Comparison of ENCODE assay signal across 5 fruit fly cellular contexts in genomic region chr3R:17008018-17008674, dm6.
A peak's percentile ranks its signal among the peaks of the same experiment; 100 is the strongest.
TF ChIP-seq lines count a peak whose summit lies in the region.

TSS of gene CG8907 (plus strand) at chr3R:17008269.

- TF ChIP-seq CTCF in whole organism, embryonic (GFP tag; optimal IDR thresholded peaks at IDR 0.05; lab: Kevin White, UChicago): no peak

TF ChIP-seq in whole organism, adult, 20 proteins besides CTCF, POLR2A, EP300 and RAD21:
- TF ChIP-seq cic (GFP tag; optimal IDR thresholded peaks at IDR 0.05; lab: Kevin White, UChicago) (peak; percentile 20), CG14711 (tag; optimal IDR thresholded peaks at IDR 0.05; lab: Kevin White, UChicago) (no peak), kay (GFP tag; lab: Kevin White, UChicago; ENCODE audit: borderline replicate concordance) (peak; percentile 46)

TF ChIP-seq in whole organism, embryonic, 481 proteins besides CTCF, POLR2A, EP300 and RAD21 (continues in another document):
- no peak for TF ChIP-seq Dref (GFP tag; IDR thresholded peaks at IDR 0.05; lab: Robert Waterston, UW)
- TF ChIP-seq CG7839 (tag; optimal IDR thresholded peaks at IDR 0.05; lab: Kevin White, UChicago): no peak
- peak; percentile 11 for TF ChIP-seq CG18599 (GFP tag; optimal IDR thresholded peaks at IDR 0.05; lab: Kevin White, UChicago)
- no peak for TF ChIP-seq CG33557 (GFP tag; optimal IDR thresholded peaks at IDR 0.05; lab: Kevin White, UChicago)
- TF ChIP-seq CG8478 (optimal IDR thresholded peaks at IDR 0.05; lab: Kevin White, UChicago): no peak
- TF ChIP-seq Hmx (GFP tag; optimal IDR thresholded peaks at IDR 0.05; lab: Kevin White, UChicago): no peak
- no peak for TF ChIP-seq Antp (GFP tag; optimal IDR thresholded peaks at IDR 0.05; lab: Kevin White, UChicago)
- no peak for TF ChIP-seq pum (GFP tag; optimal IDR thresholded peaks at IDR 0.05; lab: Kevin White, UChicago)
- TF ChIP-seq CG7372 (GFP tag; IDR thresholded peaks at IDR 0.05; lab: Robert Waterston, UW): no peak
- TF ChIP-seq pzg (GFP tag; optimal IDR thresholded peaks at IDR 0.05; lab: Kevin White, UChicago): no peak
- no peak for TF ChIP-seq CG2120 (GFP tag; optimal IDR thresholded peaks at IDR 0.05; lab: Kevin White, UChicago)
- TF ChIP-seq eyg (GFP tag; optimal IDR thresholded peaks at IDR 0.05; lab: Kevin White, UChicago): no peak
- no peak for TF ChIP-seq fd3F (GFP tag; optimal IDR thresholded peaks at IDR 0.05; lab: Kevin White, UChicago)
- TF ChIP-seq CG12942 (GFP tag; optimal IDR thresholded peaks at IDR 0.05; lab: Kevin White, UChicago): no peak
- peak; percentile 20 for TF ChIP-seq BtbVII (GFP tag; optimal IDR thresholded peaks at IDR 0.05; lab: Kevin White, UChicago)
- no peak for TF ChIP-seq CG15696 (tag; optimal IDR thresholded peaks at IDR 0.05; lab: Kevin White, UChicago)
- no peak for TF ChIP-seq h (optimal IDR thresholded peaks at IDR 0.05; lab: Kevin White, UChicago)
- no peak for TF ChIP-seq ATbp (GFP tag; optimal IDR thresholded peaks at IDR 0.05; lab: Kevin White, UChicago)
- TF ChIP-seq Ada2b (GFP tag; IDR thresholded peaks at IDR 0.05; lab: Robert Waterston, UW): no peak
- no peak for TF ChIP-seq Dfd (GFP tag; optimal IDR thresholded peaks at IDR 0.05; lab: Kevin White, UChicago)
- no peak for TF ChIP-seq ttk (GFP tag; IDR thresholded peaks at IDR 0.05; lab: Robert Waterston, UW)
- TF ChIP-seq inv (GFP tag; IDR thresholded peaks at IDR 0.05; lab: Robert Waterston, UW; ENCODE audit: partially characterized antibody): no peak
- TF ChIP-seq psq (GFP tag; optimal IDR thresholded peaks at IDR 0.05; lab: Kevin White, UChicago): no peak

TF ChIP-seq in whole organism, prepupa, 60 proteins besides CTCF, POLR2A, EP300 and RAD21:
- TF ChIP-seq svp (GFP tag; lab: Kevin White, UChicago): peak; percentile 94
- peak; percentile 93 for TF ChIP-seq vri (GFP tag; optimal IDR thresholded peaks at IDR 0.05; lab: Kevin White, UChicago)
- peak; percentile 49 for TF ChIP-seq Eip78C (GFP tag; lab: Kevin White, UChicago)
- TF ChIP-seq CG16779 (tag; optimal IDR thresholded peaks at IDR 0.05; lab: Kevin White, UChicago): no peak

TF ChIP-seq in whole organism, pupa, 21 proteins besides CTCF, POLR2A, EP300 and RAD21:
- TF ChIP-seq CG10348 (GFP tag; IDR thresholded peaks at IDR 0.05; lab: Robert Waterston, UW): no peak
- no peak for TF ChIP-seq CG15710 (tag; optimal IDR thresholded peaks at IDR 0.05; lab: Kevin White, UChicago)
- TF ChIP-seq CG9948 (tag; optimal IDR thresholded peaks at IDR 0.05; lab: Kevin White, UChicago): no peak
- TF ChIP-seq CG13204 (GFP tag; optimal IDR thresholded peaks at IDR 0.05; lab: Kevin White, UChicago): no peak
- TF ChIP-seq CG8301 (tag; optimal IDR thresholded peaks at IDR 0.05; lab: Kevin White, UChicago): no peak
- no peak for TF ChIP-seq CG4496 (GFP tag; IDR thresholded peaks at IDR 0.05; lab: Robert Waterston, UW)
- no peak for TF ChIP-seq CG32121 (GFP tag; IDR thresholded peaks at IDR 0.05; lab: Robert Waterston, UW)
- peak; percentile 31 for TF ChIP-seq EcR (GFP tag; optimal IDR thresholded peaks at IDR 0.05; lab: Kevin White, UChicago)

TF ChIP-seq in whole organism, wandering third instar larva, 38 proteins besides CTCF, POLR2A, EP300 and RAD21:
- no peak for TF ChIP-seq psq (GFP tag; optimal IDR thresholded peaks at IDR 0.05; lab: Kevin White, UChicago)
- peak; percentile 27 for TF ChIP-seq Vsx2 (GFP tag; optimal IDR thresholded peaks at IDR 0.05; lab: Kevin White, UChicago; ENCODE audit: partially characterized antibody)
- no peak for TF ChIP-seq OdsH (GFP tag; optimal IDR thresholded peaks at IDR 0.05; lab: Kevin White, UChicago)
- no peak for TF ChIP-seq sage (GFP tag; optimal IDR thresholded peaks at IDR 0.05; lab: Kevin White, UChicago)
- TF ChIP-seq brk (GFP tag; optimal IDR thresholded peaks at IDR 0.05; lab: Kevin White, UChicago): no peak
- no peak for TF ChIP-seq jim (GFP tag; optimal IDR thresholded peaks at IDR 0.05; lab: Kevin White, UChicago)
- no peak for TF ChIP-seq GATAd (GFP tag; optimal IDR thresholded peaks at IDR 0.05; lab: Kevin White, UChicago)
- TF ChIP-seq ey (GFP tag; optimal IDR thresholded peaks at IDR 0.05; lab: Kevin White, UChicago): no peak
- no peak for TF ChIP-seq dl (GFP tag; optimal IDR thresholded peaks at IDR 0.05; lab: Kevin White, UChicago; ENCODE audit: insufficient read depth in 1 of 2, partially characterized antibody in 2 of 2)
- TF ChIP-seq Rel (GFP tag; optimal IDR thresholded peaks at IDR 0.05; lab: Kevin White, UChicago): no peak
- peak; percentile 7 for TF ChIP-seq Rel (tag; optimal IDR thresholded peaks at IDR 0.05; lab: Kevin White, UChicago)
- TF ChIP-seq Abd-B (GFP tag; optimal IDR thresholded peaks at IDR 0.05; lab: Kevin White, UChicago): no peak
- TF ChIP-seq fru (GFP tag; optimal IDR thresholded peaks at IDR 0.05; lab: Kevin White, UChicago): peak; percentile 27
- peak; percentile 74 for TF ChIP-seq h (GFP tag; optimal IDR thresholded peaks at IDR 0.05; lab: Kevin White, UChicago)
- TF ChIP-seq Hnf4 (GFP tag; optimal IDR thresholded peaks at IDR 0.05; lab: Kevin White, UChicago): no peak
- TF ChIP-seq Mio (GFP tag; optimal IDR thresholded peaks at IDR 0.05; lab: Kevin White, UChicago): no peak
- no peak for TF ChIP-seq rgr (GFP tag; optimal IDR thresholded peaks at IDR 0.05; lab: Kevin White, UChicago)
- TF ChIP-seq Hr83 (GFP tag; optimal IDR thresholded peaks at IDR 0.05; lab: Kevin White, UChicago; ENCODE audit: poor library complexity, severe bottlenecking): no peak
- no peak for TF ChIP-seq Myc (optimal IDR thresholded peaks at IDR 0.05; lab: Kevin White, UChicago)
- no peak for TF ChIP-seq CG32264 (GFP tag; optimal IDR thresholded peaks at IDR 0.05; lab: Kevin White, UChicago)
- TF ChIP-seq tai (GFP tag; optimal IDR thresholded peaks at IDR 0.05; lab: Kevin White, UChicago): no peak
- no peak for TF ChIP-seq br (GFP tag; optimal IDR thresholded peaks at IDR 0.05; lab: Kevin White, UChicago)
- TF ChIP-seq Hr78 (GFP tag; optimal IDR thresholded peaks at IDR 0.05; lab: Kevin White, UChicago): no peak
- no peak for TF ChIP-seq Jra (GFP tag; optimal IDR thresholded peaks at IDR 0.05; lab: Kevin White, UChicago)
- no peak for TF ChIP-seq woc (GFP tag; optimal IDR thresholded peaks at IDR 0.05; lab: Kevin White, UChicago)
